Fruit fly (Drosophila melanogaster) whole organism, embryonic: ENCODE data around the gene CG15333.

ENCODE experiments used
- Ada2b ChIP-seq: fragments of 200-800 bp; sonication (Bioruptor generic); IDR thresholded peaks from 2 replicates; pipeline ENCODE4 v1.3.6; 2022; ENCODE audit warnings: missing biosample characterization, missing genetic modification characterization
- Asciz ChIP-seq: fragments of 200-800 bp; sonication (Bioruptor generic); optimal IDR thresholded peaks from 2 replicates; lab custom pipeline; 2017; ENCODE audit warnings: missing biosample characterization, mild to moderate bottlenecking, missing genetic modification characterization, missing genetic modification reagents
- CG10321 ChIP-seq: fragments of 200-800 bp; sonication (Bioruptor generic); IDR thresholded peaks from 2 replicates; pipeline ENCODE4 v1.3.6; 2022; ENCODE audit warnings: missing biosample characterization, missing genetic modification characterization
- CG10654 ChIP-seq: fragments of 200-800 bp; sonication (Bioruptor generic); optimal IDR thresholded peaks from 2 replicates; lab custom pipeline; 2016; ENCODE audit warnings: missing biosample characterization, missing genetic modification characterization
- CG10959 ChIP-seq: fragments of 200-800 bp; sonication (Bioruptor generic); IDR thresholded peaks from 2 replicates; pipeline ENCODE4 v1.3.6; 2022; ENCODE audit warnings: missing biosample characterization, missing genetic modification characterization
- CG15011 ChIP-seq: fragments of 200-800 bp; sonication (Bioruptor generic); optimal IDR thresholded peaks from 3 replicates; lab custom pipeline; 2018; ENCODE audit warnings: missing biosample characterization, mild to moderate bottlenecking, missing genetic modification characterization
- CG15073 ChIP-seq: fragments of 200-800 bp; sonication (Bioruptor generic); optimal IDR thresholded peaks from 2 replicates; lab custom pipeline; 2016; ENCODE audit warnings: missing biosample characterization, missing genetic modification characterization
- CG2129 ChIP-seq: fragments of 200-800 bp; sonication (Bioruptor generic); IDR thresholded peaks from 2 replicates; pipeline ENCODE4 v1.3.6; 2022; ENCODE audit warnings: missing biosample characterization, missing genetic modification characterization; ENCODE audit not compliant: partially characterized antibody
- CG3163 ChIP-seq: fragments of 200-800 bp; sonication (Bioruptor generic); optimal IDR thresholded peaks from 3 replicates; lab custom pipeline; 2016; ENCODE audit warnings: missing biosample characterization, missing genetic modification characterization
- CG3726 ChIP-seq: fragments of 200-800 bp; sonication (Bioruptor generic); IDR thresholded peaks from 3 replicates; pipeline ENCODE4, ENCODE4 v1.3.6; 2022; ENCODE audit warnings: missing biosample characterization, missing genetic modification characterization
- CG43689 ChIP-seq: fragments of 200-800 bp; sonication (Bioruptor generic); IDR thresholded peaks from 2 replicates; pipeline ENCODE4 v1.3.6; 2022; ENCODE audit warnings: missing biosample characterization, missing genetic modification characterization
- CG7271 ChIP-seq: fragments of 200-800 bp; sonication (Bioruptor generic); optimal IDR thresholded peaks from 2 replicates; lab custom pipeline; 2018; ENCODE audit warnings: missing biosample characterization, mild to moderate bottlenecking, missing genetic modification characterization, moderate library complexity
- CG7556 ChIP-seq: fragments of 200-800 bp; sonication (Bioruptor generic); optimal IDR thresholded peaks from 2 replicates; lab custom pipeline; 2017; ENCODE audit warnings: missing biosample characterization, mild to moderate bottlenecking, missing genetic modification characterization
- CG7745 ChIP-seq: fragments of 200-800 bp; sonication (Bioruptor generic); optimal IDR thresholded peaks from 2 replicates; lab custom pipeline; 2018; ENCODE audit warnings: missing biosample characterization, mild to moderate bottlenecking, missing genetic modification characterization, moderate library complexity
- CG8765 ChIP-seq: fragments of 200-800 bp; sonication (Bioruptor generic); IDR thresholded peaks from 2 replicates; pipeline ENCODE4 v1.3.6; 2022; ENCODE audit warnings: missing biosample characterization, missing genetic modification characterization
- Dfd ChIP-seq, 2 experiments: fragments of >200 bp; optimal IDR thresholded peaks; 2 replicates each; lab custom pipeline; 2017; ENCODE audit warnings: missing biosample characterization in 2 of 2, missing genetic modification characterization in 2 of 2
- Dll ChIP-seq: fragments of 200-800 bp; sonication (Bioruptor generic); IDR thresholded peaks from 4 replicates; pipeline ENCODE4 v1.3.6; 2022; ENCODE audit warnings: missing biosample characterization, missing genetic modification characterization; ENCODE audit not compliant: partially characterized antibody
- Dref ChIP-seq: fragments of 200-800 bp; sonication (Bioruptor generic); IDR thresholded peaks from 2 replicates; pipeline ENCODE4 v1.3.6; 2022; ENCODE audit warnings: missing biosample characterization, missing genetic modification characterization
- Drgx ChIP-seq: fragments of 200-800 bp; sonication (Bioruptor generic); IDR thresholded peaks from 2 replicates; pipeline ENCODE4 v1.3.6; 2022; ENCODE audit warnings: missing biosample characterization, missing genetic modification characterization
- Eip74EF ChIP-seq, 2 experiments: fragments of 200-800 bp in 1 of 2; fragments of >200 bp in 1 of 2; sonication (Bioruptor generic) in 1 of 2; optimal IDR thresholded peaks; 2 replicates each; lab custom pipeline; 2017 to 2019; ENCODE audit warnings: missing biosample characterization in 2 of 2, missing genetic modification characterization in 2 of 2, mild to moderate bottlenecking in 1 of 2, moderate library complexity in 1 of 2
- Ets65A ChIP-seq: fragments of 200-800 bp; sonication (Bioruptor generic); peaks from one replicate; lab custom pipeline; 2016; ENCODE audit warnings: missing biosample characterization, missing genetic modification characterization
- Hr78 ChIP-seq, 2 experiments: fragments of 200-800 bp in 1 of 2; fragments of >200 bp in 1 of 2; sonication (Bioruptor generic) in 1 of 2; optimal IDR thresholded peaks; 2 replicates each; lab custom pipeline; 2017 to 2019; ENCODE audit warnings: missing biosample characterization in 2 of 2, missing genetic modification characterization in 2 of 2, mild to moderate bottlenecking in 1 of 2, moderate library complexity in 1 of 2
- MBD-R2 ChIP-seq: fragments of 200-800 bp; sonication (Bioruptor generic); IDR thresholded peaks from 2 replicates; pipeline ENCODE4 v1.3.6; 2022; ENCODE audit warnings: missing biosample characterization, missing genetic modification characterization
- NK7.1 ChIP-seq: fragments of 200-800 bp; sonication (Bioruptor generic); optimal IDR thresholded peaks from 3 replicates; lab custom pipeline; 2016; ENCODE audit warnings: missing biosample characterization, missing genetic modification characterization
- Nf-YB ChIP-seq: fragments of 200-800 bp; sonication (Bioruptor generic); optimal IDR thresholded peaks from 3 replicates; lab custom pipeline; 2019; ENCODE audit warnings: missing biosample characterization, mild to moderate bottlenecking, missing genetic modification characterization, moderate library complexity
- Rx ChIP-seq: fragments of 200-800 bp; sonication (Bioruptor generic); IDR thresholded peaks from 2 replicates; pipeline ENCODE4 v1.3.6; 2022; ENCODE audit warnings: missing biosample characterization, missing genetic modification characterization
- Sox102F ChIP-seq: fragments of 200-800 bp; sonication (Bioruptor generic); optimal IDR thresholded peaks from 2 replicates; lab custom pipeline; 2018; ENCODE audit warnings: missing biosample characterization, mild to moderate bottlenecking, missing genetic modification characterization, moderate library complexity
- Stat92E ChIP-seq, 3 experiments: fragments of >200 bp in 2 of 3; fragments of 200-800 bp in 1 of 3; sonication (Bioruptor generic) in 1 of 3; optimal IDR thresholded peaks; 2 replicates each; lab custom pipeline; 2017 to 2019; ENCODE audit warnings: missing biosample characterization in 3 of 3, missing genetic modification characterization in 3 of 3, mild to moderate bottlenecking in 1 of 3, moderate library complexity in 1 of 3
- ab ChIP-seq: fragments of 200-800 bp; sonication (Bioruptor generic); optimal IDR thresholded peaks from 2 replicates; lab custom pipeline; 2016; ENCODE audit warnings: missing biosample characterization, missing genetic modification characterization
- ato ChIP-seq: fragments of 200-800 bp; sonication (Bioruptor generic); IDR thresholded peaks from 2 replicates; pipeline ENCODE4 v1.3.6; 2022; ENCODE audit warnings: missing biosample characterization, missing genetic modification characterization; ENCODE audit not compliant: partially characterized antibody
- bigmax ChIP-seq: fragments of 200-800 bp; sonication (Bioruptor generic); optimal IDR thresholded peaks from 2 replicates; lab custom pipeline; 2018; ENCODE audit warnings: missing biosample characterization, mild to moderate bottlenecking, missing genetic modification characterization
- cato ChIP-seq: fragments of 200-800 bp; sonication (Bioruptor generic); optimal IDR thresholded peaks from 2 replicates; lab custom pipeline; 2016; ENCODE audit warnings: missing biosample characterization, missing genetic modification characterization, borderline replicate concordance
- croc ChIP-seq: fragments of 200-800 bp; sonication (Bioruptor generic); conservative IDR thresholded peaks from 3 replicates; pipeline ENCODE4 v1.3.6; 2022; ENCODE audit warnings: missing biosample characterization, missing genetic modification characterization
- dmrt99B ChIP-seq: fragments of 200-800 bp; sonication (Bioruptor generic); optimal IDR thresholded peaks from 2 replicates; lab custom pipeline; 2018; ENCODE audit warnings: missing biosample characterization, mild to moderate bottlenecking, missing genetic modification characterization, moderate library complexity
- dpn ChIP-seq, 2 experiments: fragments of 200-800 bp; sonication (Bioruptor generic); optimal IDR thresholded peaks; 3 replicates each; lab custom pipeline; 2016; ENCODE audit warnings: missing biosample characterization in 2 of 2, missing genetic modification characterization in 2 of 2
- gfzf ChIP-seq: fragments of 200-800 bp; sonication (Bioruptor generic); optimal IDR thresholded peaks from 2 replicates; lab custom pipeline; 2016; ENCODE audit warnings: missing biosample characterization, mild to moderate bottlenecking, missing genetic modification characterization, moderate library complexity
- mirr ChIP-seq: fragments of 200-800 bp; sonication (Bioruptor generic); optimal IDR thresholded peaks from 3 replicates; lab custom pipeline; 2018; ENCODE audit warnings: missing biosample characterization, mild to moderate bottlenecking, missing genetic modification characterization
- nom ChIP-seq: fragments of 200-800 bp; sonication (Bioruptor generic); optimal IDR thresholded peaks from 2 replicates; lab custom pipeline; 2017; ENCODE audit warnings: missing biosample characterization, missing genetic modification characterization, mild to moderate bottlenecking, moderate library complexity, missing genetic modification reagents
- oc ChIP-seq: fragments of 200-800 bp; sonication (Bioruptor generic); optimal IDR thresholded peaks from 2 replicates; lab custom pipeline; 2018; ENCODE audit warnings: missing biosample characterization, mild to moderate bottlenecking, missing genetic modification characterization, moderate library complexity
- otp ChIP-seq: fragments of 200-800 bp; sonication (Bioruptor generic); IDR thresholded peaks from 3 replicates; pipeline ENCODE4, ENCODE4 v1.3.6; 2022; ENCODE audit warnings: missing biosample characterization, missing genetic modification characterization
- peb ChIP-seq: fragments of 200-800 bp; sonication (Bioruptor generic); IDR thresholded peaks from 2 replicates; pipeline ENCODE4 v1.3.6; 2022; ENCODE audit warnings: missing biosample characterization, missing genetic modification characterization
- sim ChIP-seq: fragments of 200-800 bp; sonication (Bioruptor generic); IDR thresholded peaks from 2 replicates; pipeline ENCODE4 v1.3.6; 2022; ENCODE audit warnings: missing biosample characterization, missing genetic modification characterization
- slbo ChIP-seq: fragments of 200-800 bp; sonication (Bioruptor generic); IDR thresholded peaks from 2 replicates; pipeline ENCODE4 v1.3.6; 2022; ENCODE audit warnings: missing biosample characterization, missing genetic modification characterization
- tin ChIP-seq: fragments of 200-800 bp; sonication (Bioruptor generic); optimal IDR thresholded peaks from 3 replicates; lab custom pipeline; 2016; ENCODE audit warnings: missing biosample characterization, missing genetic modification characterization
- tll ChIP-seq, 2 experiments: fragments of 200-800 bp in 1 of 2; fragments of >200 bp in 1 of 2; sonication (Bioruptor generic) in 1 of 2; optimal IDR thresholded peaks; 2 replicates each; lab custom pipeline; 2017 to 2019; ENCODE audit warnings: missing biosample characterization in 2 of 2, missing genetic modification characterization in 2 of 2, mild to moderate bottlenecking in 1 of 2, moderate library complexity in 1 of 2
- vvl ChIP-seq: fragments of 200-800 bp; sonication (Bioruptor generic); IDR thresholded peaks from 2 replicates; pipeline ENCODE4 v1.3.6; 2022; ENCODE audit warnings: missing biosample characterization, missing genetic modification characterization
- wdn ChIP-seq: fragments of 200-800 bp; sonication (Bioruptor generic); IDR thresholded peaks from 2 replicates; pipeline ENCODE4 v1.3.6; 2022; ENCODE audit warnings: missing biosample characterization, missing genetic modification characterization
- z ChIP-seq: fragments of 200-800 bp; sonication (Bioruptor generic); IDR thresholded peaks from 3 replicates; pipeline ENCODE4 v1.3.6; 2022; ENCODE audit warnings: missing biosample characterization, missing genetic modification characterization

The CG15333 gene

dm6 chrX:8061392-8062179, 40.4 kb upstream of the CG15333 start, which contains the start of gene mys (continued):
- peak; percentile 87 for TF ChIP-seq slbo (GFP tag; lab: Robert Waterston, UW)
- peak; percentile 63 for TF ChIP-seq CG10654 (GFP tag; lab: Kevin White, UChicago)
- peak; percentile 43 for TF ChIP-seq mirr (GFP tag; lab: Kevin White, UChicago)
- no peak for TF ChIP-seq CG3726 (GFP tag; lab: Robert Waterston, UW)
- peak; percentile 95 for TF ChIP-seq gfzf
- TF ChIP-seq CG3163 (GFP tag; lab: Kevin White, UChicago) = peak; percentile 53
- TF ChIP-seq Dll (GFP tag; lab: Robert Waterston, UW) = peak; percentile 92
- TF ChIP-seq CG7271 (tag; lab: Kevin White, UChicago) = no peak
- TF ChIP-seq bigmax (GFP tag; lab: Kevin White, UChicago) = no peak
- TF ChIP-seq croc (GFP tag; lab: Robert Waterston, UW) = peak; percentile 30; the same call in 1 of the 3 replicates
- TF ChIP-seq vvl (GFP tag; lab: Robert Waterston, UW) = peak; percentile 85
- peak; percentile 40; the same call in 1 of the 3 replicates for TF ChIP-seq otp (GFP tag; lab: Robert Waterston, UW)
- TF ChIP-seq CG15073 (GFP tag; lab: Kevin White, UChicago) = no peak
- no peak for TF ChIP-seq Stat92E (GFP tag; optimal IDR thresholded peaks at IDR 0.05; lab: Kevin White, UChicago)
- TF ChIP-seq NK7.1 (GFP tag; lab: Kevin White, UChicago) = no peak
- TF ChIP-seq dpn (GFP tag; optimal IDR thresholded peaks at IDR 0.05; lab: Kevin White, UChicago) = peak; percentile 75 to 87
- peak; percentile 59 for TF ChIP-seq MBD-R2 (GFP tag; lab: Robert Waterston, UW)
- TF ChIP-seq ab (GFP tag; lab: Kevin White, UChicago) = peak; percentile 45
- TF ChIP-seq Eip74EF (GFP tag; optimal IDR thresholded peaks at IDR 0.05; lab: Kevin White, UChicago) = peak in 1 of 2 experiments; percentile 34
- no peak for TF ChIP-seq sim (GFP tag; lab: Robert Waterston, UW)
- no peak for TF ChIP-seq dmrt99B (tag; lab: Kevin White, UChicago)
- TF ChIP-seq Hr78 (GFP tag; optimal IDR thresholded peaks at IDR 0.05; lab: Kevin White, UChicago) = no peak
- TF ChIP-seq CG7556 (GFP tag; lab: Kevin White, UChicago) = peak; percentile 7
- TF ChIP-seq Ets65A (GFP tag; lab: Kevin White, UChicago) = peak; percentile 98
- TF ChIP-seq tin (GFP tag; lab: Kevin White, UChicago) = peak; percentile 55
- peak; percentile 87 for TF ChIP-seq CG2129 (GFP tag; lab: Robert Waterston, UW)
- TF ChIP-seq CG7745 (tag; lab: Kevin White, UChicago) = no peak
- TF ChIP-seq Asciz = no peak
- TF ChIP-seq CG43689 (GFP tag; lab: Robert Waterston, UW) = no peak
- TF ChIP-seq CG10321 (GFP tag; lab: Robert Waterston, UW) = peak; percentile 7; the same call in 1 of the 2 replicates
- TF ChIP-seq tll (GFP tag; optimal IDR thresholded peaks at IDR 0.05; lab: Kevin White, UChicago) = no peak
- no peak for TF ChIP-seq cato (GFP tag; lab: Kevin White, UChicago)
- no peak for TF ChIP-seq Dfd (GFP tag; optimal IDR thresholded peaks at IDR 0.05; lab: Kevin White, UChicago)
- TF ChIP-seq Dref (GFP tag; lab: Robert Waterston, UW) = peak; percentile 95
- TF ChIP-seq CG10959 (GFP tag; lab: Robert Waterston, UW) = peak; percentile 23; the same call in 1 of the 2 replicates
- TF ChIP-seq nom (GFP tag; lab: Kevin White, UChicago) = peak; percentile 63
- TF ChIP-seq CG8765 = no peak
- peak; percentile 13; the same call in 1 of the 2 replicates for TF ChIP-seq Drgx (GFP tag; lab: Robert Waterston, UW)
- no peak for TF ChIP-seq peb (GFP tag; lab: Robert Waterston, UW)
- TF ChIP-seq Sox102F (GFP tag; lab: Kevin White, UChicago) = no peak
- TF ChIP-seq z (GFP tag; lab: Robert Waterston, UW) = peak; percentile 71; the same call in 2 of the 3 replicates
- 0 out of 2 replicates have a peak, but pooled peaks have one; percentile 16 for TF ChIP-seq Ada2b (GFP tag; lab: Robert Waterston, UW)
- TF ChIP-seq Nf-YB = peak; percentile 15
- peak; percentile 61 for TF ChIP-seq wdn (GFP tag; lab: Robert Waterston, UW)
- TF ChIP-seq CG15011 (GFP tag; lab: Kevin White, UChicago) = no peak
- no peak for TF ChIP-seq Rx (GFP tag; lab: Robert Waterston, UW)
- peak; percentile 40 for TF ChIP-seq oc (tag; lab: Kevin White, UChicago)
- peak; percentile 90 for TF ChIP-seq ato (GFP tag; lab: Robert Waterston, UW)
